Worm (Caenorhabditis elegans) whole organism, L4 larva: ENCODE measurements around the gene mab-3.

Experiments
- D1046.2 ChIP-seq: fragments of 200-800 bp; sonication (Bioruptor generic); IDR thresholded peaks from 2 replicates; pipeline ENCODE4 v1.3.6; 2022; ENCODE audit warnings: missing genetic modification characterization, missing compliant biosample characterization
- F37D6.2 ChIP-seq: sonication (generic microtip); optimal IDR thresholded peaks from 2 replicates; lab custom pipeline; 2016; ENCODE audit warnings: mild to moderate bottlenecking, missing genetic modification characterization, missing compliant biosample characterization
- Y48G9A.11 ChIP-seq: fragments of 200-800 bp; sonication (Bioruptor generic); IDR thresholded peaks from 2 replicates; pipeline ENCODE4 v1.3.6; 2022; ENCODE audit warnings: missing genetic modification reagents, missing genetic modification characterization, missing compliant biosample characterization
- Y5F2A.4 ChIP-seq: fragments of 200-800 bp; sonication (Bioruptor generic); optimal IDR thresholded peaks from 2 replicates; lab custom pipeline; 2018; ENCODE audit warnings: mild to moderate bottlenecking, missing genetic modification characterization, missing compliant biosample characterization
- aly-2 ChIP-seq: sonication (generic microtip); optimal IDR thresholded peaks from 2 replicates; lab custom pipeline; 2018; ENCODE audit warnings: missing biosample characterization, missing genetic modification characterization
- attf-4 ChIP-seq: sonication (generic microtip); optimal IDR thresholded peaks from 3 replicates; lab custom pipeline; 2017; ENCODE audit warnings: missing biosample characterization, missing genetic modification characterization
- ceh-20 ChIP-seq: fragments of 200-800 bp; sonication (Bioruptor generic); IDR thresholded peaks from 2 replicates; pipeline ENCODE4 v1.3.6; 2022; ENCODE audit warnings: missing genetic modification reagents, missing genetic modification characterization, missing compliant biosample characterization
- ceh-32 ChIP-seq: sonication (generic microtip); optimal IDR thresholded peaks from 2 replicates; lab custom pipeline; 2016; ENCODE audit warnings: mild to moderate bottlenecking, missing genetic modification characterization, missing compliant biosample characterization; ENCODE audit not compliant: poor library complexity
- ceh-62 ChIP-seq: sonication (generic microtip); optimal IDR thresholded peaks from 2 replicates; lab custom pipeline; 2017; ENCODE audit warnings: missing biosample characterization, missing genetic modification characterization
- cey-2 ChIP-seq: sonication (generic microtip); optimal IDR thresholded peaks from 3 replicates; lab custom pipeline; 2017; ENCODE audit warnings: missing genetic modification characterization, mild to moderate bottlenecking, missing compliant biosample characterization, antibody characterized with exemption, borderline replicate concordance; ENCODE audit not compliant: insufficient read depth
- ctbp-1 ChIP-seq: fragments of 200-800 bp; sonication (Bioruptor generic); IDR thresholded peaks from 2 replicates; pipeline ENCODE4 v1.3.6; 2022; ENCODE audit warnings: missing genetic modification reagents, missing genetic modification characterization, missing compliant biosample characterization
- daf-16 ChIP-seq, 3 experiments: sonication (generic microtip); optimal IDR thresholded peaks; 2 replicates each; lab custom pipeline; 2016 to 2017; ENCODE audit warnings: missing genetic modification characterization in 3 of 3, missing genetic modification reagents in 3 of 3, mild to moderate bottlenecking in 2 of 3, missing compliant biosample characterization in 2 of 3, missing biosample characterization in 1 of 3, moderate library complexity in 1 of 3
- daf-8 ChIP-seq: fragments of 200-800 bp; sonication (Bioruptor generic); IDR thresholded peaks from 2 replicates; pipeline ENCODE4 v1.3.6; 2022; ENCODE audit warnings: missing genetic modification characterization, missing compliant biosample characterization
- dmd-6 ChIP-seq: fragments of 200-800 bp; sonication (Bioruptor generic); IDR thresholded peaks from 2 replicates; pipeline ENCODE4 v1.3.6; 2022; ENCODE audit warnings: missing genetic modification reagents, missing genetic modification characterization, missing compliant biosample characterization
- dve-1 ChIP-seq: sonication (generic microtip); optimal IDR thresholded peaks from 2 replicates; lab custom pipeline; 2017; ENCODE audit warnings: antibody characterized with exemption, mild to moderate bottlenecking, missing genetic modification characterization, missing compliant biosample characterization; ENCODE audit not compliant: insufficient read depth
- egl-43 ChIP-seq: fragments of 200-800 bp; sonication (Bioruptor generic); IDR thresholded peaks from 2 replicates; pipeline ENCODE4 v1.3.6; 2022; ENCODE audit warnings: missing genetic modification reagents, missing genetic modification characterization, missing compliant biosample characterization
- fkh-10 ChIP-seq: fragments of 150-350 bp; optimal IDR thresholded peaks from 2 replicates; lab custom pipeline; 2014; ENCODE audit warnings: missing biosample characterization, missing genetic modification reagents, missing genetic modification characterization
- hlh-11 ChIP-seq: fragments of 200-800 bp; sonication (Bioruptor generic); optimal IDR thresholded peaks from 2 replicates; lab custom pipeline; 2018; ENCODE audit warnings: mild to moderate bottlenecking, missing genetic modification characterization, missing compliant biosample characterization
- hlh-30 ChIP-seq: sonication (generic microtip); optimal IDR thresholded peaks from 2 replicates; lab custom pipeline; 2017; ENCODE audit warnings: antibody characterized with exemption, mild to moderate bottlenecking, missing genetic modification characterization, missing compliant biosample characterization; ENCODE audit not compliant: insufficient read depth
- lin-1 ChIP-seq: fragments of 200-800 bp; sonication (Bioruptor generic); IDR thresholded peaks from 2 replicates; pipeline ENCODE4 v1.3.6; 2022; ENCODE audit warnings: missing genetic modification reagents, missing genetic modification characterization, missing compliant biosample characterization
- lin-13 ChIP-seq: fragments of 150-350 bp; optimal IDR thresholded peaks from 2 replicates; lab custom pipeline; 2014; ENCODE audit warnings: missing biosample characterization, missing genetic modification reagents, missing genetic modification characterization
- lin-39 ChIP-seq: fragments of 150-350 bp; optimal IDR thresholded peaks from 2 replicates; lab custom pipeline; 2014; ENCODE audit warnings: missing biosample characterization, missing genetic modification reagents, missing genetic modification characterization
- lsy-2 ChIP-seq, 2 experiments: fragments of 150-350 bp in 1 of 2; sonication (generic microtip) in 1 of 2; optimal IDR thresholded peaks; 2 replicates each; lab custom pipeline; 2014 to 2017; ENCODE audit warnings: missing biosample characterization in 2 of 2, missing genetic modification characterization in 2 of 2
- madf-5 ChIP-seq, 2 experiments: fragments of 200-800 bp; sonication (Bioruptor generic); IDR thresholded peaks; 2 replicates each; pipeline ENCODE4 v1.3.6; 2022; ENCODE audit warnings: missing compliant biosample characterization in 2 of 2, missing genetic modification characterization in 2 of 2
- mdt-29 ChIP-seq: fragments of 200-800 bp; sonication (Bioruptor generic); IDR thresholded peaks from 2 replicates; pipeline ENCODE4 v1.3.6; 2022; ENCODE audit warnings: missing genetic modification reagents, missing genetic modification characterization, missing compliant biosample characterization
- mxl-2 ChIP-seq: fragments of 200-800 bp; sonication (Bioruptor generic); conservative IDR thresholded peaks from 2 replicates; pipeline ENCODE4 v1.3.6; 2022; ENCODE audit warnings: missing genetic modification reagents, missing genetic modification characterization, missing compliant biosample characterization
- mxl-3 ChIP-seq: fragments of 200-800 bp; sonication (Bioruptor generic); optimal IDR thresholded peaks from 2 replicates; lab custom pipeline; 2018; ENCODE audit warnings: mild to moderate bottlenecking, missing genetic modification characterization, missing compliant biosample characterization
- nhr-11 ChIP-seq: fragments of 150-350 bp; optimal IDR thresholded peaks from 2 replicates; lab custom pipeline; 2014; ENCODE audit warnings: missing biosample characterization, missing genetic modification characterization
- nhr-25 ChIP-seq: sonication (generic microtip); optimal IDR thresholded peaks from 2 replicates; lab custom pipeline; 2017; ENCODE audit warnings: missing genetic modification characterization, mild to moderate bottlenecking, missing compliant biosample characterization, antibody characterized with exemption, moderate library complexity, borderline replicate concordance; ENCODE audit not compliant: insufficient read depth
- nhr-28 ChIP-seq: fragments of 150-350 bp; optimal IDR thresholded peaks from 2 replicates; lab custom pipeline; 2014; ENCODE audit warnings: missing biosample characterization, missing genetic modification characterization
- zip-11 ChIP-seq: fragments of 200-800 bp; sonication (Bioruptor generic); IDR thresholded peaks from 2 replicates; pipeline ENCODE4 v1.3.6; 2022; ENCODE audit warnings: missing genetic modification characterization, missing compliant biosample characterization

mab-3 gene

ce11 chrII:9752278-9752677 lies 20.3 kb downstream of the mab-3 start:
- peak; percentile 66 for TF ChIP-seq hlh-30
- TF ChIP-seq lsy-2 (tag; optimal IDR thresholded peaks at IDR 0.05; lab: Kevin White, UChicago), result peak in 1 of 2 experiments; percentile 32
- TF ChIP-seq dmd-6 (GFP tag; lab: Robert Waterston, UW), result peak; percentile 17; the same call in 1 of the 2 replicates
- 0 out of 2 replicates have a peak, but pooled peaks have one; percentile 13 for TF ChIP-seq ceh-20 (GFP tag; lab: Robert Waterston, UW)
- TF ChIP-seq lin-13 (GFP tag; lab: Kevin White, UChicago), result no peak
- peak; percentile 43 for TF ChIP-seq hlh-11 (tag; lab: Kevin White, UChicago)
- TF ChIP-seq zip-11 (GFP tag; lab: Robert Waterston, UW), result no peak
- TF ChIP-seq mxl-3 (GFP tag; lab: Kevin White, UChicago), result peak; percentile 44
- peak; percentile 26 for TF ChIP-seq nhr-28 (tag; lab: Kevin White, UChicago)

DNA sequence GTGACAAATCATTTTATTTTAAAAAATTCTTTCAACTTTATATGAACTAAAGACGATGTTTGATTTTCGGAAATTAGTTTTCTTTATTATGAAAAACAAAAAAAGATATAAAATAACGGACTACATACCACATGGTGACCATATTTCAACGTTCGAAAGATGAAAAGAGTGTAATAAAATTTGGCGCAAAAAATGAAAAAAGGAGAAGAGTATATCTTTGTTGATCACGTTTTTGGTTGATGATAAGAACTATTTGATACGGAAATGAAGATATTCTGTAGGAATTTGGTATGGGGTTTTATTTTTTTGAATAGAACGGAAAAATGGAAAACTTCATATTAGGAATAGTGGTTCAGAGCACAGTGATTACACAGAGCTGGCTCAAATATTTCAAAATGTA lies 21.1 kb downstream of the mab-3 start, which contains the start of gene Y53C12B.7:
TSS of gene Y53C12B.7 (minus strand) at position 163 of the 400 bp plus-strand sequence.
- TF ChIP-seq ceh-32 (tag; lab: Kevin White, UChicago), result no peak
- TF ChIP-seq nhr-28 (tag; lab: Kevin White, UChicago), result no peak
- TF ChIP-seq mxl-3 (GFP tag; lab: Kevin White, UChicago), result peak; percentile 29
- no peak for TF ChIP-seq daf-8
- TF ChIP-seq dmd-6 (GFP tag; lab: Robert Waterston, UW), result peak; percentile 29
- no peak for TF ChIP-seq ctbp-1 (GFP tag; lab: Robert Waterston, UW)
- no peak for TF ChIP-seq attf-4 (tag; lab: Kevin White, UChicago)
- TF ChIP-seq cey-2, result peak; percentile 24
- TF ChIP-seq nhr-11 (tag; lab: Kevin White, UChicago), result no peak
- TF ChIP-seq Y5F2A.4 (GFP tag; lab: Kevin White, UChicago), result no peak
- TF ChIP-seq Y48G9A.11 (GFP tag; lab: Robert Waterston, UW), result no peak

ce11 chrII:9753730-9754129 lies 21.8 kb downstream of the mab-3 start, which contains the start of gene ZK1321.1:
TSS of gene ZK1321.1 (plus strand) at chrII:9754030.
- TF ChIP-seq nhr-25 (tag; lab: Kevin White, UChicago) (no peak), hlh-11 (tag; lab: Kevin White, UChicago) (no peak)

DNA sequence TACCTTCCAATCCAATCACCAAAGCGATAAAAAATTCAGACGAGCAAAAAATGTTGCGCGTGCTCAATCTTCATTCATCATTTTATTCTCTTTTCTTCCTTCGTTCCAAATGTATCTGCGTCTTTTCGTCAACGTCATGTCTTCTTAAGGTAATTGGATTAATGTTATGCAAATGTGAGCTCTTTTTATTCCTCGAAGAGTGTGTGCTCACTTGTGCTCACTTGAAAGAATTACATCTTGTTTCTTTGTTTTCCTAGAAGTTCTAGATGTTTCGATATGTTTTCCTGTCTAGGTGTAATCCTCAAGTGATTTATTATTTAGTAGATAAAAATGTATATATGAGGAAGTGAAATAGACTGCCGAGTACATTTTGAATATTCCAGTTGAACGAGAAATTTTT lies 23.5 kb downstream of the mab-3 start:
- TF ChIP-seq lin-13 (GFP tag; lab: Kevin White, UChicago) (no peak), fkh-10 (GFP tag; lab: Kevin White, UChicago) (no peak), aly-2 (tag; lab: Kevin White, UChicago) (no peak), egl-43 (no peak), dve-1 (no peak), D1046.2 (GFP tag; lab: Robert Waterston, UW) (no peak), madf-5 (GFP tag; IDR thresholded peaks at IDR 0.05; lab: Robert Waterston, UW) (no peak), attf-4 (tag; lab: Kevin White, UChicago) (no peak), ceh-62 (tag; lab: Kevin White, UChicago) (no peak), lin-39 (tag; lab: Kevin White, UChicago) (no peak), mxl-2 (no peak), mdt-29 (GFP tag; lab: Robert Waterston, UW) (no peak), daf-8 (no peak), lin-1 (GFP tag; lab: Robert Waterston, UW) (no peak), F37D6.2 (tag; lab: Kevin White, UChicago) (no peak), daf-16 (GFP tag; optimal IDR thresholded peaks at IDR 0.05; lab: Kevin White, UChicago) (no peak), daf-16 (tag; optimal IDR thresholded peaks at IDR 0.05; lab: Kevin White, UChicago) (no peak)
